Fruit fly (Drosophila melanogaster) whole organism: ENCODE measurements around the gene CG43121.

ENCODE experiments used
- CG8478 ChIP-seq: fragments of >200 bp; optimal IDR thresholded peaks from 2 replicates; lab custom pipeline; 2018; ENCODE audit warnings: inconsistent platforms
- Dll ChIP-seq: fragments of >200 bp; optimal IDR thresholded peaks from 2 replicates; lab custom pipeline; 2017
- EcR ChIP-seq, 2 experiments: fragments of >200 bp; optimal IDR thresholded peaks; 2 replicates each; lab custom pipeline; 2017; ENCODE audit warnings: missing biosample characterization in 2 of 2, missing genetic modification characterization in 2 of 2, missing genetic modification reagents in 2 of 2
- pan ChIP-seq: fragments of >200 bp; optimal IDR thresholded peaks from 2 replicates; lab custom pipeline; 2017
- psq ChIP-seq: fragments of >200 bp; optimal IDR thresholded peaks from 2 replicates; lab custom pipeline; 2017
- usp ChIP-seq: fragments of >200 bp; optimal IDR thresholded peaks from 2 replicates; lab custom pipeline; 2017; ENCODE audit warnings: missing biosample characterization, missing genetic modification characterization, mixed read lengths

dm6 chr3L:14673740-14674463 is 1.7 kb upstream of the CG43121 start:
- TF ChIP-seq EcR (GFP tag; optimal IDR thresholded peaks at IDR 0.05; lab: Kevin White, UChicago) (no peak), pan (lab: Kevin White, UChicago) (no peak), usp (GFP tag; lab: Kevin White, UChicago) (no peak), psq (lab: Kevin White, UChicago) (no peak), Dll (lab: Kevin White, UChicago) (no peak), CG8478 (lab: Kevin White, UChicago) (no peak)
